Worm (Caenorhabditis elegans): ENCODE data around the gene F49F1.10.

DNA sequence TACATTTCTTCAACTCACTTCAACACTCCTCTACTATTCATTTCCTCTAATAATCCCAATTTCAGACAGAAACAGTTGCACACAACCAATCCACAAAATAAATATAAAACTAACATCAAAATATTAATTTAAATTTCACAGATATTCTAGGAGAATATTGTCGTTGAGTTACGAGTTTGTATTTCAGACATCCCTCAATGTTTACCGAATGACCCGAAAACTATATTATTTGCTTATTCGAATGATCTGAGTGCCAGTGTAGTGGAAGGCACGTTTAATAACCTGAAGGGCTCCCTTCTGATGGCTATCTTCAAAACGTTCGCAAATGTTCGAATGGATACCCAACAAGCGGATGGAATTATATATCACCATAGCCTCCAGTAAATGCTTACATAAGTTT, 5.9 kb upstream of the F49F1.10 start, which contains the start of gene R07C12.3:
- no peak for TF ChIP-seq nhr-12 (tag; optimal IDR thresholded peaks at IDR 0.05)
- TF ChIP-seq unc-86 (tag; optimal IDR thresholded peaks at IDR 0.05), result no peak
- no peak for TF ChIP-seq lsy-2 (tag; optimal IDR thresholded peaks at IDR 0.05)
- TF ChIP-seq nhr-237 (tag; optimal IDR thresholded peaks at IDR 0.05), result no peak
- TF ChIP-seq hlh-4 (tag; optimal IDR thresholded peaks at IDR 0.05), result no peak
